Fruit fly (Drosophila melanogaster): ENCODE measurements around the gene nsl1.

Gene nsl1

dm6 chr3R:15827559-15827958 is 34.0 kb downstream of the nsl1 start (continued):
- TF ChIP-seq knrl (GFP tag; IDR thresholded peaks at IDR 0.05; ENCODE audit: partially characterized antibody) (no peak), CG6854 (GFP tag; optimal IDR thresholded peaks at IDR 0.05) (no peak), esg (GFP tag; conservative IDR thresholded peaks at IDR 0.05) (no peak), gcm (GFP tag; optimal IDR thresholded peaks at IDR 0.05) (no peak), CG15073 (GFP tag; optimal IDR thresholded peaks at IDR 0.05) (no peak), CG15269 (tag; optimal IDR thresholded peaks at IDR 0.05) (peak; percentile 38), odd (GFP tag; optimal IDR thresholded peaks at IDR 0.05) (no peak), HHEX (GFP tag; optimal IDR thresholded peaks at IDR 0.05) (no peak), dpn (GFP tag; optimal IDR thresholded peaks at IDR 0.05) (peak in 1 of 2 experiments; percentile 32), CG12391 (tag; optimal IDR thresholded peaks at IDR 0.05) (peak; percentile 4), Mes4 (GFP tag; optimal IDR thresholded peaks at IDR 0.05) (no peak), CG13424 (tag; optimal IDR thresholded peaks at IDR 0.05) (peak; percentile 55), CG8290 (GFP tag; optimal IDR thresholded peaks at IDR 0.05) (no peak), CG8290 (tag; optimal IDR thresholded peaks at IDR 0.05) (no peak), CG8765 (GFP tag; IDR thresholded peaks at IDR 0.05) (no peak), CG9797 (GFP tag; optimal IDR thresholded peaks at IDR 0.05) (no peak), mam (GFP tag; optimal IDR thresholded peaks at IDR 0.05) (peak; percentile 16), lab (GFP tag; optimal IDR thresholded peaks at IDR 0.05) (peak; percentile 18), bcd (GFP tag; optimal IDR thresholded peaks at IDR 0.05) (no peak), CG32772 (GFP tag; IDR thresholded peaks at IDR 0.05) (no peak), Sox102F (GFP tag; optimal IDR thresholded peaks at IDR 0.05) (peak; percentile 51), Side (GFP tag; optimal IDR thresholded peaks at IDR 0.05) (no peak), Fer2 (tag; optimal IDR thresholded peaks at IDR 0.05) (no peak), CG34224 (GFP tag; IDR thresholded peaks at IDR 0.05; ENCODE audit: partially characterized antibody) (no peak), D19A (tag; optimal IDR thresholded peaks at IDR 0.05) (no peak), dmrt99B (tag; optimal IDR thresholded peaks at IDR 0.05) (no peak), NfI (GFP tag; optimal IDR thresholded peaks at IDR 0.05) (peak; percentile 9), CrebB (tag; optimal IDR thresholded peaks at IDR 0.05) (no peak), D (optimal IDR thresholded peaks at IDR 0.05) (no peak), D (GFP tag; optimal IDR thresholded peaks at IDR 0.05) (no peak), nom (GFP tag; optimal IDR thresholded peaks at IDR 0.05) (peak; percentile 59), Poxn (GFP tag; IDR thresholded peaks at IDR 0.05) (no peak), pan (optimal IDR thresholded peaks at IDR 0.05) (no peak), pan (GFP tag; optimal IDR thresholded peaks at IDR 0.05 in 1 of 2, IDR thresholded peaks at IDR 0.05 in 1 of 2) (peak in 1 of 2 experiments; percentile 28), CG7928 (GFP tag; optimal IDR thresholded peaks at IDR 0.05) (no peak), Six4 (GFP tag; optimal IDR thresholded peaks at IDR 0.05) (no peak), grn (GFP tag; optimal IDR thresholded peaks at IDR 0.05) (peak; percentile 72), Atf-2 (GFP tag; optimal IDR thresholded peaks at IDR 0.05) (no peak), slp2 (GFP tag; optimal IDR thresholded peaks at IDR 0.05) (no peak), CG6254 (GFP tag; optimal IDR thresholded peaks at IDR 0.05) (no peak), bsh (GFP tag; optimal IDR thresholded peaks at IDR 0.05) (peak in 1 of 2 experiments; percentile 50), tgo (GFP tag; IDR thresholded peaks at IDR 0.05) (peak; percentile 35; the same call in 2 of the 3 replicates), ftz-f1 (GFP tag; optimal IDR thresholded peaks at IDR 0.05) (no peak), sens-2 (GFP tag; IDR thresholded peaks at IDR 0.05) (no peak), PHDP (tag; optimal IDR thresholded peaks at IDR 0.05) (no peak), dimm (GFP tag; IDR thresholded peaks at IDR 0.05) (no peak), hkb (optimal IDR thresholded peaks at IDR 0.05) (no peak), hkb (GFP tag; IDR thresholded peaks at IDR 0.05) (0 out of 2 replicates have a peak, but pooled peaks have one; percentile 33), Ptx1 (GFP tag; IDR thresholded peaks at IDR 0.05) (peak; percentile 36; the same call in 1 of the 2 replicates), Hey (tag; optimal IDR thresholded peaks at IDR 0.05) (no peak), CG1233 (GFP tag; optimal IDR thresholded peaks at IDR 0.05) (no peak), CG6689 (GFP tag; IDR thresholded peaks at IDR 0.05) (peak; percentile 24; the same call in 1 of the 2 replicates)
